Fruit fly (Drosophila melanogaster): ENCODE results near the gene CG11249.

DNA sequence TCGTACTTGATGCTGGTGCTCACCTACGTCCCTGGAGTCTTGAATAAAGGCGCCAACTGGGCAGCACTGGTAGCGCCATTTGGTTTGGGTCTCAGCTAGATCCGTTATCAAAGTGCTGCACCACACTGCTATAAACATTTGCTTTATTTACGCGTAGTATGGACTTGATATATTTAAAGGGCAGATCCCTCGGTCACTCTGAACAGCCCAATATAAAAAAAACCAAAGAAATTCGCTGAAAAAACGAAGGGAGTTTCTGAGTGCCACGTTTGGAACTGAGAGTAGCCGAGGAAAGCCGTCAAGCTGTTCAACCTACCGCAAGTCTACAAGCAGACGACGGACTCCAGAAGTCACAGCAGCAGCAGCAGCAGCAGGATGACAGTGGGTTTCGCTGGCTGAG lies 31.1 kb upstream of the CG11249 start, which contains the start of gene Atox1:
- TF ChIP-seq CTCF (optimal IDR thresholded peaks at IDR 0.05) (peak; percentile 79 to 81), CG8478 (optimal IDR thresholded peaks at IDR 0.05) (no peak)

Data from S2 (cell line).